Fruit fly (Drosophila melanogaster) Kc167 (cell line): ENCODE data around the gene gammaTub37C.

Experiments used
- Myc ChIP-seq: fragments of >200 bp; optimal IDR thresholded peaks from 2 replicates; lab custom pipeline; 2017; ENCODE audit warnings: missing external identifiers
- Sin3A ChIP-seq: fragments of >200 bp; optimal IDR thresholded peaks from 2 replicates; lab custom pipeline; 2018; ENCODE audit warnings: missing external identifiers
- h ChIP-seq: fragments of >200 bp; optimal IDR thresholded peaks from 3 replicates; lab custom pipeline; 2018; ENCODE audit warnings: missing external identifiers
- insv ChIP-seq: fragments of >200 bp; optimal IDR thresholded peaks from 3 replicates; lab custom pipeline; 2018; ENCODE audit warnings: missing external identifiers
- psq ChIP-seq: fragments of >200 bp; optimal IDR thresholded peaks from 2 replicates; lab custom pipeline; 2017; ENCODE audit warnings: missing external identifiers
- ttk ChIP-seq: sonication (Bioruptor generic); optimal IDR thresholded peaks from 2 replicates; lab custom pipeline; 2017; ENCODE audit warnings: missing external identifiers

Gene gammaTub37C

DNA sequence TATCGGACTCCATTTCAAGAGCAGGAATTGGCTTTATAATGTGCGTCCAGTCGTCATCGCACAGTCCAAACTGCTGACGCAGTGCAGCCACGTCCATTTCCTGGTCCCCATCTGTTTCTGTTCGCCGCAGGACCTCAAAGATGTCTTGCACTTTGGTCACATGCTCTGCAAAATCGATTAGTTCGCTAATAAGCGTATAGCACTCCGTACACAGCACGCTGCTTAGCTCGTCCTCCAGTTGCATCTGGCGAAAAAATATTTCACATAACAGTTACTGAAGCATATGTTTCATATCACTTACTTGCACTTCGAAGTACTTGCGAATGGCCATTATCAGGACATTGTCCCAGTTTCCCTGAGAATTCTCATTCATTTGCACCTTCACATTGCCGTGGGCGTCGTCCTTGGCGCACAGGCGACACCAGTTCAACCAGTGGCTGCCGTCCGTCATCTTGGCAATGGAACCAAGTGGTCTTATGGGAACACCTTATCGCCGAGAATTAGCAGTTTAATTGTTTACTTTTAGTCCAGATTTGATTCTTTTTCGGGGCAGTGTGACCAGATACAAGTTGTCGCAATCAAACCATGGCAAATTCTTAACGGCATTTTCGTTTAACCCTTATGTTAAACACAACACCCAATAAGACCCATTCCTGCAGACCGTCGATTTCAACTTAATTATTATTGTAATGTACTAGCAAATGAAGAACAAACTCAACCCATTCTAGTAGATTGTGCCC lies 4.2 kb downstream of the gammaTub37C start, which contains the start of gene CG17568:
TSS of gene CG17568 (minus strand) at position 550 of the 740 bp plus-strand sequence.
- no peak for TF ChIP-seq ttk
- TF ChIP-seq insv (lab: Kevin White, UChicago): no peak
- TF ChIP-seq Sin3A (lab: Kevin White, UChicago): no peak
- TF ChIP-seq Myc (lab: Kevin White, UChicago): no peak
- TF ChIP-seq psq: no peak
- TF ChIP-seq h (lab: Kevin White, UChicago): no peak

DNA sequence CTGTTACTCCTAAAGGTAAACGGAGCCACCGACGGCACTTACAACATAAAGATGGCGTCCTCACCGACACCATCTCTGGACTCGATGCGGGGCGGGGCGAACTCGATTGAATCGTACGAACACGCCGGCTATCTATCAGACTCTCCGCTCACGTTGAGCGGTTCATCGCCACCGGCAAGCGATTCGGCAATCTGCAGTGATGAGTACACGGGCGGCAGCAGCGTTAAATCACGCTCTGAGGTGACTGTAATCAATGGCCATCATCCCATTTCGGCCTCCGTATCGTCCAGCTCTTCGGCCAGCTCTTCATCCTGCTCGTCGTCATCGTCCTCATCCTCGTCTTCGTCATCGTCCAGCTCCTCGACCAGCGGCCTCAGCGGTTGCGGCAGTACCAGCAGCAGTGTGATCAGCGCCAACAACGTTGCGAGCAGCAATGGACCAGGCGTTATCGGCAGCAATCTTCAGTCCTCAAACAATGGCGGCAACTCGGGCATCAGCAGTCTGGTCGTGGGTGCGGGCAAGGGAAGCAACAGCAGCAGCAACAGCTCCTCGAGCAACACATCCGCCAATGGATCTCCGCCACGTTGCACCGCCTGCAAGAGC lies 17.3 kb downstream of the gammaTub37C start:
- TF ChIP-seq Myc (lab: Kevin White, UChicago) (no peak), ttk (no peak), psq (no peak), h (lab: Kevin White, UChicago) (no peak), insv (lab: Kevin White, UChicago) (no peak), Sin3A (lab: Kevin White, UChicago) (no peak)

DNA sequence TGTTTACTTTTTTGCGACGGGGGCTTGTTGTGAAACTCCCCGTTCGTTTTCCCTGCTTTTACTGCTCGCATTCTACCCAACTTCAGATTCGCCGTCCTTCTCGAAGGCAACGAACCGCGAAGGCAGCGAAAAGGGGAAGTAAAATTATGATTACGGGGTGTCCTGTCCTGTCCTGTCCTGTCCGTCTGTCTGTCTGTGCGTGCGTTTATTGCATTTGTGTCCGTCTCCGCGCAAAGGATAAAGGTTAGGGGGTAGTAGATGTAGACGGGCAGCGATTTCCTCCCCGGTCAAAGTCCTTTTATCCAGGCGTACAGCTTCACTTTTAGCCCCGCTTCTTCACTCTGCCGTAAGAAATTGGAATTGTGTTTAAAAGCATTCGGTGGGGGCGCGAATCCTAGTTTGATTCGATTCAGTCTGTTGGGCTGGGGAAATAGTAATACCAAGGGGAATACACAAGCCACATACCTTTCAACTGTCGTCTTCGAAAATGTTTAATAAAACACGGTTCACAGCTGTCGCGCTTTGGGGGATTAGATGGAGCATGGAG lies 18.3 kb downstream of the gammaTub37C start:
- TF ChIP-seq psq: no peak
- TF ChIP-seq Sin3A (lab: Kevin White, UChicago): no peak
- TF ChIP-seq h (lab: Kevin White, UChicago): no peak
- TF ChIP-seq ttk: no peak
- TF ChIP-seq insv (lab: Kevin White, UChicago): no peak
- TF ChIP-seq Myc (lab: Kevin White, UChicago): no peak

DNA sequence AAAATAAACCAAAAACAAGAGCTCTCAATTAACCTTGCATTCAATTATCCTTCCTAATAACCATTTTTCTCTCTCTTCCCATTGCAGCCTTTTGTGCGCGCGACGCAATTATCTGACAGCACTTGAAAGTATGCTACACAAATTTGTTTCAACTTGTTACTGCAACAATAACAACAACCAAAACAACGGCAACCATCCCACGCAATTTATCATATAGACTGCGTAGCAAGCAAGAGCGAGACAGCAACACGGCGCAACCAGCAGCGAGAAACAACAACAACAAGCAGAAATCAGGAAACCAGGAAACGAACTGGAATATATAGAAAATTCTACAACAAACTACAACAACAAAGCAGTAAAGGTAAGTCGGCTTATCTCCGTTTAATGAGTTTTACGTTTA lies 19.5 kb downstream of the gammaTub37C start:
- TF ChIP-seq Sin3A (lab: Kevin White, UChicago) (no peak), psq (no peak), Myc (lab: Kevin White, UChicago) (no peak), ttk (no peak), insv (lab: Kevin White, UChicago) (no peak), h (lab: Kevin White, UChicago) (no peak)

DNA sequence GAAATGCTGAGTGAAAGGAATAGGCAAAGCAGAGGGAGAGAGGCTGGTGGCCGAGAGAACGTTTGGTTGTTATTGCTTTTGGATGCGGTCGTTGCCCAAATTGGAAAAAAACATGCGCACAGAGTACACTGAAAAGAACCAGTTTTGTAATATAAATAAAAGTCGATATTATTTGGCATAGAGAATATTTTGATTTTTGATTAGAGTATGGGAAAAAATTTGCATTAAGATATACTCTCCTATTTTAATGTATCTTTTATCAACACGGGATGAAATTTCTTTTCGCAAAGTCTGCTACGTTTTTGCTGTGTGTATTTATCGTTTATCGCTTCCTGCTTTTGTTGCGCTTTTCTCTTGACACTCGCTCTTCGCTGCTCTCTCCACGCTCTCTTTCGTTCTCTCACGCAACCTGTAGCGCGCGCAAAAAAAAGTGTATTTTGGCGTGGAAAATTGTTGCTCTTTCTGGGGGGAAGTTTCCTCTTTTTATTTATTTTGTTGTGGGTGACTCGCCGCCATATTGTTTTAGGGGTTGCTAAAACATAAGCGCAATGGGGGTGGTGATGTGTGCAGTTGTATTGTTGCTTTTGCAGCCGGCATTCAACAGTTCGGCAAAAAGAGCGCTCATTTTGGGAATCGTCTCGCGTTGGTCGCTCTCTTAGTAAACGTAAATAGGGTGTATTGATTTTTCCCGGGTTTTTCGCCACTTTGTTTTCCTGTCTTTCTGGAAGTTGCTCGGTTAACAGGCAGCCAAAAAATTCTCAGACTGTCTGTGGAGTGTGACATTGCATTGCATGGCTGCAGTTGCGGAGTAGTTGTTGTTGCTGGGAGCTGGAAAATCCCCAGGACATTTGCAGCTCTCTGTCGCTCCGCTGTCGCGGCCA lies 20.4 kb downstream of the gammaTub37C start:
- no peak for TF ChIP-seq insv (lab: Kevin White, UChicago)
- no peak for TF ChIP-seq ttk
- TF ChIP-seq psq: no peak
- TF ChIP-seq h (lab: Kevin White, UChicago): no peak
- TF ChIP-seq Sin3A (lab: Kevin White, UChicago): no peak
- no peak for TF ChIP-seq Myc (lab: Kevin White, UChicago)

DNA sequence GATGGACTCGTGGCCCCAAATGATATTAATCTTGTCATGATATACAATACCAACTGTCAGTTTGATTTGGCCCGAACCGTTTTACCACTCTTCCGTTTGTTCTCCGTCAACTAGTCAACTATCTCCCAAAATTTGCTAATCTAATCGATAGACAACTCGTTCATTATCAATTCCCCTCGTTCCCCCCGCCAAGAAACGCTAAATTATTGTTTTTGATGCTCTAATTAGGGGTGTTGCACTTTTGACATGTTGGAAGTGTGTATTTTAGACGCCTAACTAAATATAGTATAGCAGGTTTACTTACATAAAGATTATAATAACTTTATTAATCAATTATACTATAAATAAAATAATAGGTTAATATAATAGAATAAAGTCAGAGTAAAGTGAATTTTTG lies 21.6 kb downstream of the gammaTub37C start:
- TF ChIP-seq h (lab: Kevin White, UChicago): no peak
- no peak for TF ChIP-seq Sin3A (lab: Kevin White, UChicago)
- TF ChIP-seq ttk: no peak
- TF ChIP-seq psq: no peak
- TF ChIP-seq Myc (lab: Kevin White, UChicago): no peak
- TF ChIP-seq insv (lab: Kevin White, UChicago): no peak

DNA sequence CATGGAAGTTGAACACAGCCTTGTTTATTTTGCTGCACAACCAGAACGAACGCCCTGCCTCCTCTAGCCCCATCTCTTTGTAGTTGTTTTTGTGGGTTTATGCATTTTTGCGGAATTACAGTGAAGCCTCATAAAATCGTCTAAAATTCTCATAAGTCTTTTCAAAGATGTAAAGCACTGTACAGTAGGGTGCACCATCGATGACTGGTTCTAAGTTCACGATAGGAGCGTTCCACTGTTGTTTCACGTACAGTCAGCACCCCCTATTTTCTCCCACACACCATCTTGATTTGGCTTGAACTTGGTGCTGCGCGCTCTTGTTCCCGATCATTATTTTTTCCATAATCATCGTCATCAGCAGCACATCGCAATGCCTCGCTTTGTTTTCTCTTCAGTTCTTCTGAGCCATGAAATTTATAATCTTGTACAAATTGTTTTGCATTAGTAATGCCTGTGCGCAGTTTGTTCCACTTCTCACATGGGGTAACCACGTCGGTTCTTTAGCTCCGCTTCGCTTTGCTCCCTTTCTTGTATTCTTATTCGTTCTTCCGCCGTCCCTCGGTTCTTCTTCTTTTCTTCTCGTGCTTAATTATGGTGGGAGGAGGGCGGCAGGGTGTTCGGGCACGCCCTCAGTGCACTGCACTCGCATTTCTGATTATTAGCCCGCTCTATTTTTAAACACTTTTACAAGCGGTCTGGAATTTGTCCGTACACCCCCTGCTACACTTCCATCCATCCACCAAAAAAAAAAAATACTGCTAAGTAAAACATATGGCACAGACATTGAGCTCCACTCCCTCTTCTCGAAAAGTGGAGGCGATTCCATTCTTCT lies 22.2 kb downstream of the gammaTub37C start:
- TF ChIP-seq Myc (lab: Kevin White, UChicago): no peak
- TF ChIP-seq insv (lab: Kevin White, UChicago): no peak
- no peak for TF ChIP-seq psq
- TF ChIP-seq Sin3A (lab: Kevin White, UChicago): no peak
- no peak for TF ChIP-seq h (lab: Kevin White, UChicago)
- no peak for TF ChIP-seq ttk

DNA sequence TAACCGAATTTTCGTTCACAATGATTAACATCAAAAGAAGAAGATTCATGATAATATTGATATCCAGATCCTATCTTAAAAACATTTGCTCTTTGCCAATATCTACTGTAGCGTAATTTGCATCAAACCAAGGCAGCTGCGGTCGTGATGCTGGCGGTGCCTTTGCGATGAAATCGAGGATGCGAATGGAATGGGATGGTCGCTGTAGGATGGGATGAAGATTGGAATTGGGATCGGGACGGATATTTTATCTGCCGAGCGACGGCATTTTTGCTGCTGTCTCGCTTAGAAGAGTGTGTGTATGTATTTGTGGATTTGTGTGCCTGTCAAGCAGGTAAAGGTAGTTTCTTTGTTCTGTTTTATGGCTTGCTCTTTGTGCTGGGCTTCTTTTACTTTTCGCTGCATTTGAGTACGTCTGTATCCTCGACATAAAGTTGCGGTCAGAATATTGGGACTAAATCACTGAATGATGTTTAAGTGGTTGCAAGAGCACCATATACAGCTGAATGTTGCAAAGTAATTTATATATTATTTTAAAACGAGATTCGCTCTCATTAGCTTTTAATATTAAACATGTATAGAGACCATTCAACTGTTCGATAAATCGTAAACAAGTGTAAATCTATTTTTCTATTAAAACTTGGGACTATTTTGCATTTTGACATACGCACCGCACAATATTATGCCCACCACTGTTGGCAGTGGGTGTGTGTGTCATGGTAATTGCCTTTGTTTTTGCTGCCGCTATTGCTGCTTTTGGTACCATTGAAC lies 23.0 kb downstream of the gammaTub37C start:
- TF ChIP-seq insv (lab: Kevin White, UChicago) (no peak), Sin3A (lab: Kevin White, UChicago) (no peak), ttk (no peak)

DNA sequence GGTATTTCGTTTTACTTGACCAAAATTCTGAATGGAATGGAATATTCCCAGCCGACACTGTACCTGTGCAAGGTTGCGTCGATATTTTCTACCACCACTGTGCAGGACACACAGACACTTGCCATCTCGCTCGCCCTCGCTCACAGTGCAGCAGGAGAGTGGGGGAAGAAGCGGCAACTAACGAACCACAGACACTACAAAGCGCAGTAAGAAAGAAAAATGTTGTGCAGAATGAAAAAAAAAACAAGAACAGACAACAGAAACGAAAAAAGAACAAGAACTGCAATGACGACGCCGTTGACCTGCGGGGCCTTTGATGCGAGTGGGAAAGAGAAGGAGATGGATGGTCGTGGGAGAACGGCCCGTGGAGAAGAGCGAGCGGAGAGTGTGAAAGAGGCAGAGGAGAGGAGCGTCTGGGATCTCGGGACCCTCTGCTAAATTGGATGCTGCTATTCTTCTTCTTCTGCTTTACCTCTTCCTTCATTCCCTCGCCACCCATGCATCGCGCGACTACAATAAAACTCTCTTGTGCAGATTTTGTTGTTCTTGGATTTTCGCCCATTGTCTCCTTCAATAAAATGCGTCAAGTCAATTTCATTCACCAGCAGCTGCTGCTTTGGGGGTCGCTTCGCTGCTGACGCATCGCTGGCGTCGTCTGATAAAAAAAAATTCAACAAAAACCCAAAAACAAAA lies 24.1 kb downstream of the gammaTub37C start:
- TF ChIP-seq insv (lab: Kevin White, UChicago): no peak
- TF ChIP-seq Myc (lab: Kevin White, UChicago): no peak
- TF ChIP-seq h (lab: Kevin White, UChicago): no peak
- no peak for TF ChIP-seq psq
- no peak for TF ChIP-seq ttk
- no peak for TF ChIP-seq Sin3A (lab: Kevin White, UChicago)
